Worm (Caenorhabditis elegans) whole organism, midembryonic: ENCODE results near the gene K02A6.2.

Source experiments
- flt-1 ChIP-seq: fragments of 200-800 bp; sonication (Bioruptor generic); IDR thresholded peaks from 2 replicates; pipeline ENCODE4 v1.3.6; 2022; ENCODE audit warnings: missing genetic modification characterization, missing compliant biosample characterization
- ztf-23 ChIP-seq: fragments of 200-800 bp; sonication (Bioruptor generic); IDR thresholded peaks from 2 replicates; pipeline ENCODE4 v1.3.6; 2022; ENCODE audit warnings: missing genetic modification reagents, missing genetic modification characterization, missing compliant biosample characterization
- ztf-29 ChIP-seq: fragments of 200-800 bp; sonication (Bioruptor generic); IDR thresholded peaks from 2 replicates; pipeline ENCODE4 v1.3.6; 2022; ENCODE audit warnings: missing genetic modification reagents, missing genetic modification characterization, missing compliant biosample characterization

DNA sequence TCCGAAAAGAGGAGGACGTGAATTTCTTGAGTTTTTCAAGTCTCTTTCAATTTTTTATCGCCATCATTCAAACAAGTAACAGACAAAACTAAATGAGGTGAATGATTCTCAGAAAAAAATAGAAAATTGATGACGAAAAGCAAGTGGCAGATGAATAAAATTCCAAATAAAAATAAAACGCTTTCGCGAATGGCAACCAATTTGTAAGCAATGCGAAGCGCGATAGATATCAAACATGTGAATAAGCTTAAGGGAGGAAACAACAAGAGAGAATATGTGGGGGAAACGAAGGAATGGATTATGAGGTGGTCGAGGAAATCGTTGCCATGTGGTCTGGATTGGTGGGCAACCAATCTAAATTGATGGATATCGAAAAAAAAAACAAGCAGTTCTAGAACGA is 20.3 kb downstream of the K02A6.2 start:
- TF ChIP-seq flt-1 (GFP tag; lab: Robert Waterston, UW): no peak
- TF ChIP-seq ztf-29 (GFP tag; lab: Robert Waterston, UW): no peak
- TF ChIP-seq ztf-23 (GFP tag; lab: Robert Waterston, UW): no peak
